Worm (Caenorhabditis elegans) whole organism, L1 larva: ENCODE results near the gene C09G12.17.

Source experiments
- F16B12.6 ChIP-seq: fragments of 150-350 bp; optimal IDR thresholded peaks from 2 replicates; lab custom pipeline; 2014; ENCODE audit warnings: missing biosample characterization, missing genetic modification characterization
- ceh-90 ChIP-seq: sonication (generic microtip); optimal IDR thresholded peaks from 2 replicates; lab custom pipeline; 2016; ENCODE audit warnings: missing genetic modification characterization, missing compliant biosample characterization
- lin-15B ChIP-seq: fragments of 150-350 bp; sonication (generic microtip); optimal IDR thresholded peaks from 3 replicates; lab custom pipeline; 2014; ENCODE audit warnings: missing biosample characterization, missing genetic modification characterization
- lsy-2 ChIP-seq, 2 experiments: fragments of 150-350 bp; optimal IDR thresholded peaks; 2 replicates each; lab custom pipeline; 2014; ENCODE audit warnings: missing biosample characterization in 2 of 2, missing genetic modification characterization in 2 of 2
- mdl-1 ChIP-seq, 2 experiments: fragments of 150-350 bp; optimal IDR thresholded peaks; 2 replicates each; lab custom pipeline; 2014 to 2017; ENCODE audit warnings: missing biosample characterization in 2 of 2, missing genetic modification characterization in 2 of 2, inconsistent platforms in 1 of 2
- nhr-76 ChIP-seq: sonication (generic microtip); optimal IDR thresholded peaks from 2 replicates; lab custom pipeline; 2017; ENCODE audit warnings: missing biosample characterization, missing genetic modification characterization
- unc-62 ChIP-seq: fragments of 150-350 bp; optimal IDR thresholded peaks from 2 replicates; lab custom pipeline; 2014; ENCODE audit warnings: missing biosample characterization, missing genetic modification reagents, missing genetic modification characterization
- unc-98 ChIP-seq: fragments of 200-800 bp; sonication (Bioruptor generic); IDR thresholded peaks from 2 replicates; pipeline ENCODE4 v1.3.6; 2022; ENCODE audit warnings: missing genetic modification characterization, missing compliant biosample characterization
- ztf-4 ChIP-seq: fragments of 150-350 bp; optimal IDR thresholded peaks from 2 replicates; lab custom pipeline; 2014; ENCODE audit warnings: missing biosample characterization, missing genetic modification characterization

DNA sequence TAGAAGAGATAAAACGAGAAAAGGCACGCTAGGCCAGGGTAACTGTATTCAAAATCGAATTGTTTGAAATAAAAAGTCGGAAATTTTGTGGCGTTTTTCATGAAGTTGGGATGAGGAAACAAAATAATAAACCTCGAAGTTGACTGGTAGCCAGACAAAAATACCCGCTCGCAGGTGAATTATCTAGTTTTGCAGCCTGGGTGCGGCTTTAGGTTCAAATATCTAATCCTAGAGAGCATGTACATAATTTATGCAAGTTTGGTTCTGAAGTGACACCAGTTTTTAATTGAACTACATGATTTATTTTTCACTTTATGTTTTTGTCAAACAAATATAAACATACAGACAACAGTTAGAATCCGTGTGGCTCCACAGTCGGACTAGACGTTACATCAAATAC, 14.5 kb downstream of the C09G12.17 start, which contains the start of gene srz-37:
- TF ChIP-seq lsy-2 (tag; optimal IDR thresholded peaks at IDR 0.05; lab: Kevin White, UChicago) (no peak), unc-98 (no peak), ztf-4 (tag; lab: Kevin White, UChicago) (no peak), mdl-1 (tag; optimal IDR thresholded peaks at IDR 0.05; lab: Kevin White, UChicago) (no peak), F16B12.6 (no peak), ceh-90 (tag; lab: Kevin White, UChicago) (no peak), nhr-76 (tag; lab: Kevin White, UChicago) (no peak), lin-15B (tag; lab: Kevin White, UChicago) (no peak), unc-62 (GFP tag; lab: Kevin White, UChicago) (no peak)
